Worm (Caenorhabditis elegans): ENCODE measurements around the gene K02E2.8.

- TF ChIP-seq jun-1 (tag; optimal IDR thresholded peaks at IDR 0.05) (no peak), ztf-4 (tag; optimal IDR thresholded peaks at IDR 0.05) (no peak), pqm-1 (tag; optimal IDR thresholded peaks at IDR 0.05) (no peak), egl-27 (tag; optimal IDR thresholded peaks at IDR 0.05) (no peak), nhr-28 (tag; optimal IDR thresholded peaks at IDR 0.05) (no peak), aly-2 (tag; optimal IDR thresholded peaks at IDR 0.05) (no peak), lin-15B (tag; optimal IDR thresholded peaks at IDR 0.05) (peak; percentile 11), zag-1 (tag; optimal IDR thresholded peaks at IDR 0.05) (no peak), R02D3.7 (tag; optimal IDR thresholded peaks at IDR 0.05) (no peak)
Observed at ce11 chrV:20383065-20383609, 16.4 kb upstream of the K02E2.8 start, which contains the start of gene K02E2.11.
